Worm (Caenorhabditis elegans): ENCODE data around the gene mrg-1.

Gene mrg-1

ce11 chrIII:12875653-12876052, 1.2 kb upstream of the mrg-1 start:
- peak; percentile 50 for TF ChIP-seq lin-38 (GFP tag; IDR thresholded peaks at IDR 0.05)
- no peak; the same call in 1 of the 2 replicates for TF ChIP-seq arid-1 (GFP tag; conservative IDR thresholded peaks at IDR 0.05)
- TF ChIP-seq lsy-2 (tag; optimal IDR thresholded peaks at IDR 0.05): peak in 1 of 2 experiments; percentile 5
- TF ChIP-seq unc-130 (GFP tag; optimal IDR thresholded peaks at IDR 0.05): peak; percentile 37
- TF ChIP-seq nhr-77 (tag; optimal IDR thresholded peaks at IDR 0.05): no peak
- TF ChIP-seq lin-13 (GFP tag; optimal IDR thresholded peaks at IDR 0.05): peak; percentile 15

DNA sequence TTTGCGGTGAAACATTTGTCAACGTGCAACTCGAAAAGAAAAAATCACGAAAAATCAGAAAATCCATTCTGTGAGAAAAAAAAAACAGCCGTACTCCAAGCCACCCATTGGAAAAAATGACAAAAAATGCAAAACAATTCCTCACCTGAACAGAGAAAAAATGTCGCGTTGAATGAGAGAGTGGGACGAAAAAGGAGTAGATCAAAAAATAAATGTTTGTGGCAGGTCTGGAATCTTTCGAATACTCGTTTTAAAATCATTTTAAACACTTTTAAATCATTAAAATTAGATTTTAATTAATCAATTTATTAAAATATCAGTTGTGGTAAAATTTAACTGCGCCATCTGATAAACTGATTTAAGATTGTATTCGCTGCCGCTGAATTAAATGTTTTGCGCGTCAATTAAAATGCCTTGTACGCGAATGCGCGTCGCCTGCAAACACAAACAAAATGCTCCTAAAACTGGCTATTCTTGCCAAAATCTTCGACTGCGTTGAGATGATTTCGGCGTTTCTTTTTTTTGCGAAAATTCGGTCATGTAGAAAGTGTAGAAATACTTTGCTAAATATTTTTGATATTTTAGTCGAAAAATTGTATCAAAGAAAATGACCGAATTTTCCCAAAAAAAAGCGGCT, 4.3 kb downstream of the mrg-1 start, which contains the start of gene Y37D8A.6:
Y37D8A.6 (minus strand) TSS at position 238 of the 637 bp plus-strand sequence.
- TF ChIP-seq lsy-2 (tag; optimal IDR thresholded peaks at IDR 0.05) (peak in 1 of 2 experiments; percentile 40), mes-2 (tag; optimal IDR thresholded peaks at IDR 0.05; ENCODE audit: poor library complexity, severe bottlenecking) (peak; percentile 9), daf-16 (GFP tag; optimal IDR thresholded peaks at IDR 0.05) (no peak), daf-16 (tag; optimal IDR thresholded peaks at IDR 0.05) (peak; percentile 3), arid-1 (GFP tag; conservative IDR thresholded peaks at IDR 0.05) (no peak), R02D3.7 (tag; optimal IDR thresholded peaks at IDR 0.05) (no peak), F37D6.2 (tag; optimal IDR thresholded peaks at IDR 0.05) (no peak), aha-1 (tag) (peak; percentile 54), lin-38 (GFP tag; IDR thresholded peaks at IDR 0.05) (peak; percentile 38)

ce11 chrIII:12864648-12865047, 9.8 kb downstream of the mrg-1 start, which contains the start of gene Y37D8A.8:
Gene Y37D8A.8 (plus strand): TSS chrIII:12864948.
- TF ChIP-seq zfp-3 (GFP tag; conservative IDR thresholded peaks at IDR 0.05) (no peak), aha-1 (tag) (peak; percentile 39), ceh-82 (tag; optimal IDR thresholded peaks at IDR 0.05) (no peak), vab-7 (GFP tag; IDR thresholded peaks at IDR 0.05) (no peak), madf-9 (GFP tag; conservative IDR thresholded peaks at IDR 0.05) (no peak)

ce11 chrIII:12860119-12860518, 14.3 kb downstream of the mrg-1 start:
- TF ChIP-seq ceh-32 (tag; optimal IDR thresholded peaks at IDR 0.05; ENCODE audit: poor library complexity) (no peak), fkh-10 (GFP tag; optimal IDR thresholded peaks at IDR 0.05) (no peak), zag-1 (tag; optimal IDR thresholded peaks at IDR 0.05) (no peak), nhr-28 (tag; optimal IDR thresholded peaks at IDR 0.05) (peak; percentile 39), hlh-30 (tag; optimal IDR thresholded peaks at IDR 0.05; ENCODE audit: insufficient read depth) (peak; percentile 8), nhr-76 (tag; optimal IDR thresholded peaks at IDR 0.05) (no peak), gei-8 (GFP tag; optimal IDR thresholded peaks at IDR 0.05) (no peak), nhr-111 (GFP tag; optimal IDR thresholded peaks at IDR 0.05) (no peak), arid-1 (GFP tag; conservative IDR thresholded peaks at IDR 0.05) (no peak), vab-7 (GFP tag; IDR thresholded peaks at IDR 0.05) (no peak), ZK337.2 (GFP tag; IDR thresholded peaks at IDR 0.05) (no peak), mxl-3 (GFP tag; optimal IDR thresholded peaks at IDR 0.05) (peak; percentile 68), dve-1 (tag; optimal IDR thresholded peaks at IDR 0.05; ENCODE audit: insufficient read depth) (no peak), mep-1 (tag; optimal IDR thresholded peaks at IDR 0.05) (no peak), D1046.2 (GFP tag; IDR thresholded peaks at IDR 0.05) (no peak), lin-1 (GFP tag; IDR thresholded peaks at IDR 0.05) (no peak), hlh-11 (tag; optimal IDR thresholded peaks at IDR 0.05) (peak; percentile 13), lin-38 (GFP tag; IDR thresholded peaks at IDR 0.05) (no peak)

DNA sequence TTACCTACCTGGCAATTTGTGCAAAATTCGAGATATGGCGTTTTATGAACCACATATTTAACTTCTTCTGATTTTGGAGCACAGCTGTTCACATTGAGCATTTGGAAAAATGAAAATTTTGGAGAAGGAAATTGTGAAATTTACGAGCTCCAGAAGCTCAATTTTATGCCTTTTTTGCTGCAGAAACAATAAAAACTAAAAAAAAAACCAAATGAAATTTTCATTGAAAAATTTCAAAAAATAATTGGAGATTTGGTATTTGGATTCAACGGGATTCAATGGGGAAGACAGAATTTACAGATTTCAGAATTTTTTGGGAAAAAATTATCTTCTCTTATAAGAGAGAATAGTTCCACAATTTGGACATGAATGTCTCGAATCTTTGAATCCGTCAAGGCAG, 17.8 kb downstream of the mrg-1 start, which contains the start of gene Y37D8A.26:
Y37D8A.26 (minus strand) TSS at position 101 of the 400 bp plus-strand sequence.
- TF ChIP-seq saeg-2 (GFP tag; IDR thresholded peaks at IDR 0.05): no peak
- TF ChIP-seq spr-1 (tag; optimal IDR thresholded peaks at IDR 0.05): no peak
- no peak for TF ChIP-seq nhr-76 (tag; optimal IDR thresholded peaks at IDR 0.05)
- TF ChIP-seq R02D3.7 (tag; optimal IDR thresholded peaks at IDR 0.05): no peak
- TF ChIP-seq Y48G9A.11 (GFP tag; IDR thresholded peaks at IDR 0.05): no peak
- TF ChIP-seq mxl-3 (GFP tag; optimal IDR thresholded peaks at IDR 0.05): no peak
- TF ChIP-seq tag-97 (GFP tag; IDR thresholded peaks at IDR 0.05): no peak
- no peak for TF ChIP-seq dve-1 (tag; optimal IDR thresholded peaks at IDR 0.05; ENCODE audit: insufficient read depth)
- TF ChIP-seq zfp-2 (tag; optimal IDR thresholded peaks at IDR 0.05): no peak
- no peak for TF ChIP-seq lin-13 (GFP tag; optimal IDR thresholded peaks at IDR 0.05)
- no peak for TF ChIP-seq ama-1 (optimal IDR thresholded peaks at IDR 0.05)
- no peak for TF ChIP-seq tra-1 (GFP tag; IDR thresholded peaks at IDR 0.05)
- no peak for TF ChIP-seq T20F7.1 (GFP tag; optimal IDR thresholded peaks at IDR 0.05)
- no peak for TF ChIP-seq zfp-3 (GFP tag; conservative IDR thresholded peaks at IDR 0.05)
- TF ChIP-seq ceh-44 (GFP tag; IDR thresholded peaks at IDR 0.05): no peak
- no peak for TF ChIP-seq dmd-9 (GFP tag; IDR thresholded peaks at IDR 0.05)
- no peak for TF ChIP-seq pha-4 (GFP tag; IDR thresholded peaks at IDR 0.05)
- TF ChIP-seq pha-4 (tag; optimal IDR thresholded peaks at IDR 0.05): no peak
